Worm (Caenorhabditis elegans) whole organism, young adult: ENCODE data around the gene C46F11.6.

Experiments used
- B0035.1 ChIP-seq: sonication (generic microtip); optimal IDR thresholded peaks from 2 replicates; lab custom pipeline; 2016; ENCODE audit warnings: missing genetic modification characterization, mild to moderate bottlenecking, missing compliant biosample characterization, missing genotype, missing genetic modification reagents
- B0261.1 ChIP-seq: sonication (generic microtip); optimal IDR thresholded peaks from 2 replicates; lab custom pipeline; 2016; ENCODE audit warnings: mild to moderate bottlenecking, missing genetic modification characterization, moderate library complexity, missing compliant biosample characterization
- D2030.7 ChIP-seq: fragments of 200-800 bp; sonication (Bioruptor generic); IDR thresholded peaks from 2 replicates; pipeline ENCODE4 v1.3.6; 2022; ENCODE audit warnings: missing genetic modification reagents, missing genetic modification characterization, missing compliant biosample characterization
- F22D6.2 ChIP-seq: sonication (generic microtip); optimal IDR thresholded peaks from 2 replicates; lab custom pipeline; 2016; ENCODE audit warnings: mild to moderate bottlenecking, missing genetic modification characterization, missing compliant biosample characterization
- F33H1.4 ChIP-seq: fragments of 200-800 bp; sonication (Bioruptor generic); IDR thresholded peaks from 2 replicates; pipeline ENCODE4 v1.3.6; 2022; ENCODE audit warnings: missing genetic modification reagents, missing genetic modification characterization, missing compliant biosample characterization
- F39B2.1 ChIP-seq: fragments of 200-800 bp; sonication (Bioruptor generic); IDR thresholded peaks from 2 replicates; pipeline ENCODE4 v1.3.6; 2022; ENCODE audit warnings: missing genetic modification reagents, missing genetic modification characterization, missing compliant biosample characterization
- F52B5.7 ChIP-seq: sonication (generic microtip); optimal IDR thresholded peaks from 2 replicates; lab custom pipeline; 2016; ENCODE audit warnings: mild to moderate bottlenecking, missing genetic modification characterization, missing compliant biosample characterization
- K11D2.4 ChIP-seq: fragments of 200-800 bp; sonication (Bioruptor generic); IDR thresholded peaks from 2 replicates; pipeline ENCODE4 v1.3.6; 2022; ENCODE audit warnings: missing genetic modification reagents, missing genetic modification characterization, missing compliant biosample characterization
- K12H6.12 ChIP-seq: fragments of 200-800 bp; sonication (Bioruptor generic); optimal IDR thresholded peaks from 2 replicates; lab custom pipeline; 2018; ENCODE audit warnings: mild to moderate bottlenecking, missing genetic modification characterization, missing compliant biosample characterization
- Y53F4B.3 ChIP-seq: fragments of 200-800 bp; sonication (Bioruptor generic); IDR thresholded peaks from 2 replicates; pipeline ENCODE4 v1.3.6; 2022; ENCODE audit warnings: missing genetic modification reagents, missing genetic modification characterization, missing compliant biosample characterization
- Y79H2A.3 ChIP-seq: fragments of 200-800 bp; sonication (Bioruptor generic); conservative IDR thresholded peaks from 2 replicates; pipeline ENCODE4 v1.3.6; 2022; ENCODE audit warnings: missing genetic modification reagents, missing genetic modification characterization, missing compliant biosample characterization
- aptf-3 ChIP-seq: fragments of 200-800 bp; sonication (Bioruptor generic); IDR thresholded peaks from 2 replicates; pipeline ENCODE4 v1.3.6; 2022; ENCODE audit warnings: missing genetic modification characterization, missing compliant biosample characterization
- atf-7 ChIP-seq: sonication (generic microtip); optimal IDR thresholded peaks from 2 replicates; lab custom pipeline; 2017; ENCODE audit warnings: mild to moderate bottlenecking, missing genetic modification characterization, missing compliant biosample characterization
- attf-3 ChIP-seq: fragments of 200-800 bp; sonication (Bioruptor generic); conservative IDR thresholded peaks from 2 replicates; pipeline ENCODE4 v1.3.6; 2022; ENCODE audit warnings: missing genetic modification reagents, missing genetic modification characterization, missing compliant biosample characterization
- cebp-1 ChIP-seq, 2 experiments: fragments of 200-800 bp in 1 of 2; sonication (Bioruptor generic) in 1 of 2; sonication (generic microtip) in 1 of 2; IDR thresholded peaks in 1 of 2; optimal IDR thresholded peaks in 1 of 2; 2 replicates each; pipeline versions ENCODE4 v1.3.6 to Lab custom; 2017 to 2022; ENCODE audit warnings: missing compliant biosample characterization in 2 of 2, missing genetic modification characterization in 2 of 2, mild to moderate bottlenecking in 1 of 2, missing genetic modification reagents in 1 of 2, moderate library complexity in 1 of 2
- ceh-100 ChIP-seq: fragments of 200-800 bp; sonication (Bioruptor generic); IDR thresholded peaks from 2 replicates; pipeline ENCODE4 v1.3.6; 2022; ENCODE audit warnings: missing genetic modification reagents, missing genetic modification characterization, missing compliant biosample characterization
- ceh-27 ChIP-seq: fragments of 200-800 bp; sonication (Bioruptor generic); optimal IDR thresholded peaks from 2 replicates; lab custom pipeline; 2018; ENCODE audit warnings: mild to moderate bottlenecking, missing genetic modification characterization, moderate library complexity, missing compliant biosample characterization
- dox-1 ChIP-seq: fragments of 200-800 bp; sonication (Bioruptor generic); IDR thresholded peaks from 2 replicates; pipeline ENCODE4 v1.3.6; 2022; ENCODE audit warnings: missing genetic modification reagents, missing genetic modification characterization, missing compliant biosample characterization
- egl-18 ChIP-seq: fragments of 200-800 bp; sonication (Bioruptor generic); IDR thresholded peaks from 2 replicates; pipeline ENCODE4 v1.3.6; 2022; ENCODE audit warnings: missing genetic modification reagents, missing genetic modification characterization, missing compliant biosample characterization
- fkh-3 ChIP-seq: sonication (generic microtip); optimal IDR thresholded peaks from 2 replicates; lab custom pipeline; 2016; ENCODE audit warnings: mild to moderate bottlenecking, missing genetic modification characterization, missing compliant biosample characterization
- him-1 ChIP-seq: sonication (generic microtip); optimal IDR thresholded peaks from 2 replicates; lab custom pipeline; 2016; ENCODE audit warnings: missing genotype, missing genetic modification reagents, missing genetic modification characterization, missing compliant biosample characterization
- hmg-1.2 ChIP-seq: fragments of 200-800 bp; sonication (Bioruptor generic); IDR thresholded peaks from 2 replicates; pipeline ENCODE4 v1.3.6; 2022; ENCODE audit warnings: missing genetic modification reagents, missing genetic modification characterization, missing compliant biosample characterization
- hrde-1 ChIP-seq: sonication (generic microtip); optimal IDR thresholded peaks from 2 replicates; lab custom pipeline; 2016; ENCODE audit warnings: missing genetic modification characterization, mild to moderate bottlenecking, missing compliant biosample characterization, moderate library complexity, missing genotype, missing genetic modification reagents, borderline replicate concordance
- lag-1 ChIP-seq: fragments of 200-800 bp; sonication (Bioruptor generic); IDR thresholded peaks from 2 replicates; pipeline ENCODE4 v1.3.6; 2022; ENCODE audit warnings: missing genetic modification reagents, missing genetic modification characterization, missing compliant biosample characterization
- let-526 ChIP-seq: fragments of 200-800 bp; sonication (Bioruptor generic); IDR thresholded peaks from 2 replicates; pipeline ENCODE4 v1.3.6; 2022; ENCODE audit warnings: missing genetic modification reagents, missing genetic modification characterization, missing compliant biosample characterization
- let-607 ChIP-seq, 2 experiments: fragments of 200-800 bp in 1 of 2; sonication (Bioruptor generic) in 1 of 2; sonication (generic microtip) in 1 of 2; optimal IDR thresholded peaks; 2 replicates each; lab custom pipeline; 2016 to 2018; ENCODE audit warnings: mild to moderate bottlenecking in 2 of 2, missing compliant biosample characterization in 2 of 2, missing genetic modification characterization in 2 of 2, moderate library complexity in 2 of 2, missing genotype in 1 of 2
- lin-26 ChIP-seq: fragments of 200-800 bp; sonication (Bioruptor generic); IDR thresholded peaks from 2 replicates; pipeline ENCODE4 v1.3.6; 2022; ENCODE audit warnings: missing genetic modification reagents, missing genetic modification characterization, missing compliant biosample characterization
- lin-35 ChIP-seq, 3 experiments: fragments of 150-350 bp in 2 of 3; sonication (generic microtip) in 1 of 3; optimal IDR thresholded peaks; 2 replicates each; lab custom pipeline; 2014 to 2018; ENCODE audit warnings: missing biosample characterization in 3 of 3, missing genetic modification characterization in 3 of 3, missing genetic modification reagents in 3 of 3
- lin-40 ChIP-seq: sonication (generic microtip); optimal IDR thresholded peaks from 2 replicates; lab custom pipeline; 2016; ENCODE audit warnings: missing genetic modification characterization, mild to moderate bottlenecking, missing compliant biosample characterization, missing genotype, missing genetic modification reagents
- madf-8 ChIP-seq: fragments of 200-800 bp; sonication (Bioruptor generic); conservative IDR thresholded peaks from 2 replicates; pipeline ENCODE4 v1.3.6; 2022; ENCODE audit warnings: missing genetic modification reagents, missing genetic modification characterization, missing compliant biosample characterization
- mcd-1 ChIP-seq: fragments of 200-800 bp; sonication (Bioruptor generic); IDR thresholded peaks from 2 replicates; pipeline ENCODE4 v1.3.6; 2022; ENCODE audit warnings: missing genetic modification reagents, missing genetic modification characterization, missing compliant biosample characterization
- nhr-80 ChIP-seq: sonication (generic microtip); optimal IDR thresholded peaks from 2 replicates; lab custom pipeline; 2016; ENCODE audit warnings: missing genetic modification characterization, missing compliant biosample characterization
- pbrm-1 ChIP-seq: fragments of 200-800 bp; sonication (Bioruptor generic); IDR thresholded peaks from 2 replicates; pipeline ENCODE4 v1.3.6; 2022; ENCODE audit warnings: missing genetic modification reagents, missing genetic modification characterization, missing compliant biosample characterization
- rec-8 ChIP-seq, 2 experiments: sonication (generic microtip); optimal IDR thresholded peaks; 2 replicates each; lab custom pipeline; 2016; ENCODE audit warnings: mild to moderate bottlenecking in 2 of 2, missing genetic modification characterization in 2 of 2, missing genetic modification reagents in 2 of 2, missing genotype in 2 of 2, missing biosample characterization in 1 of 2, missing compliant biosample characterization in 1 of 2, moderate library complexity in 1 of 2
- repo-1 ChIP-seq: sonication (generic microtip); optimal IDR thresholded peaks from 2 replicates; lab custom pipeline; 2017; ENCODE audit warnings: mild to moderate bottlenecking, missing genetic modification characterization, missing compliant biosample characterization
- rpc-1 ChIP-seq, 2 experiments: fragments of 150-350 bp in 1 of 2; sonication (generic microtip) in 1 of 2; optimal IDR thresholded peaks; 2 replicates each; lab custom pipeline; 2014 to 2018; ENCODE audit warnings: missing biosample characterization in 1 of 2, missing genetic modification characterization in 1 of 2, missing genetic modification reagents in 1 of 2, missing genotype in 1 of 2
- snpc-1.1 ChIP-seq: sonication (generic microtip); optimal IDR thresholded peaks from 2 replicates; lab custom pipeline; 2017; ENCODE audit warnings: missing genetic modification characterization, mild to moderate bottlenecking, missing compliant biosample characterization, antibody characterized with exemption, moderate library complexity, missing genotype, missing genetic modification reagents; ENCODE audit not compliant: insufficient read depth
- tlf-1 ChIP-seq: fragments of 200-800 bp; sonication (Bioruptor generic); optimal IDR thresholded peaks from 2 replicates; lab custom pipeline; 2018; ENCODE audit warnings: mild to moderate bottlenecking, missing genetic modification characterization, missing compliant biosample characterization
- zfh-2 ChIP-seq: fragments of 200-800 bp; sonication (Bioruptor generic); conservative IDR thresholded peaks from 2 replicates; pipeline ENCODE4 v1.3.6; 2022; ENCODE audit warnings: missing genetic modification reagents, missing genetic modification characterization, missing compliant biosample characterization
- ztf-28 ChIP-seq: fragments of 200-800 bp; sonication (Bioruptor generic); IDR thresholded peaks from 2 replicates; pipeline ENCODE4 v1.3.6; 2022; ENCODE audit warnings: missing genetic modification reagents, missing genetic modification characterization, missing compliant biosample characterization

C46F11.6 gene

DNA sequence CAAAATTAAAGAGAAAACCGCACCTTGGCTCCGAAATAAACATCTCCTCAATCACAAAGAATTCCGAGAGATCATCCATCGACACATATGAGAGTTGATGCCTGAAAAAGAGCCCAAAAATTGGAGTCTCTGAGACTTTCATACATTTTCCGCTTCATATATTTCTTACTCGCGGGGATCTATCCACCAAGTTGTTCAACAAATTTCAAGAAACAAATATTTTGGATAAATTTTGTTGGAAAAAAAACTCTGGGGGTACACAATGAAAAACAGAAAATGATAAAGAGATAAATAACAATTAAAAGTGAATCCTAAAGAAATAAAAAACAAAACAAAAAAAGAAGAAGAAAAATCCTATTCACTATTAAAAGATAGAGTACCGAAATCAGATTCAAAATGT, 43.2 kb downstream of the C46F11.6 start, which contains the start of gene sel-8:
sel-8 (minus strand) TSS at position 101 of the 400 bp plus-strand sequence.
- TF ChIP-seq snpc-1.1 (tag; lab: Kevin White, UChicago) (no peak), repo-1 (no peak)

DNA sequence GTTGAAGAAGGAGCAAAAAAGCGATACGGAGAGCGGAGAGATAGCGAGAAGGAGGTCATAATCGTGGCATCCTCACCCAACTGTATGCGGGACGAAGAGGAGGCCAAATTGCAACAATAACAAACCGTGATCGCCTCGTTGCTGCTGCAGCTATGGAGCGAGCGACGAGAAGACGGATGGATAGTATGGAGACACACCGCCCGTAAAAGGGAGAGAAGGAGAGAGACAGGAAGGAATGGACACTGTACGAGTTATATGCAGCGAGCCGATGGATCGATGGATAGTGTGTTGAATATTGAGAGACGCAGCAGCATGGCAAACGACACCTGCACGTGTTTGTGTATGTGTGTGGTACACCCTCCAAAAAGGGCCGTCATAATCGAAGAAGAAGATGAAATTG, 46.5 kb downstream of the C46F11.6 start:
- TF ChIP-seq rpc-1 (optimal IDR thresholded peaks at IDR 0.05; lab: Kevin White, UChicago) (no peak), rpc-1 (tag; optimal IDR thresholded peaks at IDR 0.05; lab: Kevin White, UChicago) (no peak), hmg-1.2 (peak; percentile 35; the same call in 1 of the 2 replicates), Y53F4B.3 (GFP tag; lab: Robert Waterston, UW) (no peak), zfh-2 (GFP tag; lab: Robert Waterston, UW) (peak; percentile 78)

DNA sequence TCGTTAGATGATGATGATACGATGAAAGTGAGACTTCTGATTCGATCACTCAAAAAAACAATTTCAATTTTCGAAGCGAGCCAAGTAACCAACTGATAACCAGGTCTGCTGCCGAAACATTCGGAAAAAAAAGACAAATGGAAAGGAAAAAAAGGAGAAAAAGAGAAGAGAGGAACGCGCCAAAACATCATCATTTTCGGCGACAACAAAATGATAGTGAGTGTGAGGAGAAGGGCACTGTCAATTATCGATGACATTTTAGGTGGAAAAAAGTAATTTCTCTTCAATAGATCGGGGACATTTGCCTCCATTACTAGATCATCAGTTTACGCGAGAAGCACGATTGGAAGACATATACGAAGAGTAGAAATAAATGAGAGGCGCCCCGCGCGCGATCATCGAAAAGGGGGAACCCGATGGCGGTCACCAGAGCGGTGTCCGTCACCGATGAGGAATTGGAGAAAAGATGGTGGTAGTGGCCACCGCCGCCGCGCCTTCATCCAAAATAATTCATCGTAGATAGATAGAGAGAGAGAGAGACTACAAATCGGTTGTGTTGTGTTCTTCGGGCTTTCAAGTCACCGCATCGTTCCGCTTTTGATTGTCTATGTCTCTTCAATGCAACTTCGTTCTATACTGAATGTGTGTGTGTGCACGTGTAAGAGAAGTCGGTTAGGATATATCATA, 48.9 kb downstream of the C46F11.6 start:
- TF ChIP-seq dox-1 (peak; percentile 51; the same call in 1 of the 2 replicates), nhr-80 (tag; lab: Kevin White, UChicago) (peak; percentile 93), let-607 (tag; optimal IDR thresholded peaks at IDR 0.05; lab: Kevin White, UChicago) (peak; percentile 12 to 60), ceh-100 (GFP tag; lab: Robert Waterston, UW) (no peak), zfh-2 (GFP tag; lab: Robert Waterston, UW) (peak; percentile 41; the same call in 1 of the 2 replicates), him-1 (no peak), B0261.1 (no peak)

DNA sequence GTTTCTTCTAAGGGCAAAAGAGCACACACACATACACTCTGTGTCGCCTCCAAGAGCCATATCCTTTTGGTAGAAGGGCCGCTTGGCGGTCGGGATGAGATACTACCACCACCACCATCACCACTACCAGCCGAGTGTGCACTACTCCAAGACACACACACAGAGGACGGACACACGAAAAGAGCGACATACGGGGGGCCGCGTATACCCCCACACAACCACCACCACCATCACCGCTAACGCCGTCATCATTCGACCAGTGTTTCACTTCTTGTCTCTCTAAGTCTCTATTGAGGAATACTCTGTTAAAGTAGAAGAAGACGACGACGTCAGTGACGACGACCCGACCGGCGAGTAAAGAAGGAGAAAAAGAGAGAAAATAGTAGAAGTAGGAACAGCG, 49.6 kb downstream of the C46F11.6 start:
- TF ChIP-seq hmg-1.2 (peak; percentile 38; the same call in 1 of the 2 replicates), F33H1.4 (GFP tag; lab: Robert Waterston, UW) (no peak), mcd-1 (GFP tag; lab: Robert Waterston, UW) (no peak), cebp-1 (GFP tag; IDR thresholded peaks at IDR 0.05; lab: Robert Waterston, UW) (no peak), cebp-1 (tag; optimal IDR thresholded peaks at IDR 0.05; lab: Kevin White, UChicago) (no peak), attf-3 (no peak), Y79H2A.3 (no peak), hrde-1 (tag; lab: Kevin White, UChicago) (no peak), him-1 (no peak), lag-1 (GFP tag; lab: Robert Waterston, UW) (no peak), rec-8 (tag; optimal IDR thresholded peaks at IDR 0.05; lab: Kevin White, UChicago) (no peak), tlf-1 (GFP tag; lab: Kevin White, UChicago) (no peak), lin-40 (tag; lab: Kevin White, UChicago) (no peak), fkh-3 (no peak), F22D6.2 (tag; lab: Kevin White, UChicago) (no peak), egl-18 (GFP tag; lab: Robert Waterston, UW) (no peak), atf-7 (tag; lab: Kevin White, UChicago) (no peak), ceh-27 (GFP tag; lab: Kevin White, UChicago) (peak; percentile 39), D2030.7 (no peak), snpc-1.1 (tag; lab: Kevin White, UChicago) (no peak), K12H6.12 (no peak), F39B2.1 (GFP tag; lab: Robert Waterston, UW) (no peak), K11D2.4 (GFP tag; lab: Robert Waterston, UW) (no peak), aptf-3 (GFP tag; lab: Robert Waterston, UW) (no peak), B0035.1 (tag; lab: Kevin White, UChicago) (no peak), lin-26 (GFP tag; lab: Robert Waterston, UW) (no peak), ztf-28 (GFP tag; lab: Robert Waterston, UW) (no peak), F52B5.7 (tag; lab: Kevin White, UChicago) (no peak), pbrm-1 (GFP tag; lab: Robert Waterston, UW) (0 out of 2 replicates have a peak, but pooled peaks have one; percentile 27), lin-35 (GFP tag; optimal IDR thresholded peaks at IDR 0.05; lab: Kevin White, UChicago) (no peak), let-526 (GFP tag; lab: Robert Waterston, UW) (0 out of 2 replicates have a peak, but pooled peaks have one; percentile 9), madf-8 (GFP tag; lab: Robert Waterston, UW) (no peak)
